Worm (Caenorhabditis elegans): ENCODE results near the gene Y38F1A.8.
A peak's percentile ranks its signal among the peaks of the same experiment; 100 is the strongest.
"Not testable (repeated sequence)": the region's sequence is repeated elsewhere in the genome, so short reads cannot be mapped to it uniquely, and the experiment has no call there.

DNA sequence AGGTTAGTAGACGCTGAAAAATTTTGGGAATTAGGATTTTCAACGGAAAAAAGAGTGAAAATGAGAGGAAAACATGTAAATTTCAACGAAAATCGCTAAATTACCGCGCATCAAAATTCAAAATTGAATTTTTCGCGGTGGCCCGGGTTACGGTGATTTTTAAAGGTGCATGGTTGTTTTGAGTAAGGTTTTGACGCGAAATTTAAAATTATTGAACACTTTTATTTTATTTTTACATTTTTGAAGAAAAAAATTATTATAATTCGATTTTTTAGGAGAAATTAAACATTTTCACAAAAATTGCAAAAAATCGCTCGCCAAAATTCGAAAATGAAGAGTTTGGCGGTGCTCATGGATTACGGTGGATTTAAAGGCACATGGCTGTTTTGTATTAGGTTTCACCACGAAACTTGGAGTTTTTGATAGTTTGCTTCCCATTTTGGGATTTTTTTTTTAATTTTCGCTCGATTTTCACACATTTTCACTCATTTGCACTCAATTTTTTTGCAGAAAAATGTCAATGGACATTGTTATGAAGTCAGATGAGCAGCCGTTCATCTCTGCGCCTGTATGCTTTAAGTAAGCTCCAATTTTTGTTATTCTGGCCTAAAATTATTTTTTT is 42.9 kb upstream of the Y38F1A.8 start, which contains the start of gene puf-6:
- TF ChIP-seq F49E8.2 (tag; optimal IDR thresholded peaks at IDR 0.05; ENCODE audit: insufficient read depth): not testable (repeated sequence)
- 0 out of 2 replicates have a peak, but pooled peaks have one; percentile 41 for TF ChIP-seq madf-3 (GFP tag; IDR thresholded peaks at IDR 0.05)

Data from whole organism, young adult.